Worm (Caenorhabditis elegans) whole organism, young adult: ENCODE measurements around the gene him-14.

ENCODE experiments used
- B0019.2 ChIP-seq: fragments of 200-800 bp; sonication (Bioruptor generic); conservative IDR thresholded peaks from 2 replicates; pipeline ENCODE4 v1.3.6; 2022; ENCODE audit warnings: missing genetic modification reagents, missing genetic modification characterization, missing compliant biosample characterization
- F39B2.1 ChIP-seq: fragments of 200-800 bp; sonication (Bioruptor generic); IDR thresholded peaks from 2 replicates; pipeline ENCODE4 v1.3.6; 2022; ENCODE audit warnings: missing genetic modification reagents, missing genetic modification characterization, missing compliant biosample characterization
- ama-1 ChIP-seq, 3 experiments: fragments of 150-350 bp in 1 of 3; sonication (generic microtip) in 2 of 3; optimal IDR thresholded peaks; 2 replicates each; lab custom pipeline; 2014 to 2018; ENCODE audit warnings: missing biosample characterization in 2 of 3, missing genetic modification characterization in 2 of 3, missing genetic modification reagents in 2 of 3
- nhr-27 ChIP-seq: fragments of 200-800 bp; sonication (Bioruptor generic); optimal IDR thresholded peaks from 2 replicates; lab custom pipeline; 2018; ENCODE audit warnings: mild to moderate bottlenecking, missing genetic modification characterization, moderate library complexity, missing compliant biosample characterization

DNA sequence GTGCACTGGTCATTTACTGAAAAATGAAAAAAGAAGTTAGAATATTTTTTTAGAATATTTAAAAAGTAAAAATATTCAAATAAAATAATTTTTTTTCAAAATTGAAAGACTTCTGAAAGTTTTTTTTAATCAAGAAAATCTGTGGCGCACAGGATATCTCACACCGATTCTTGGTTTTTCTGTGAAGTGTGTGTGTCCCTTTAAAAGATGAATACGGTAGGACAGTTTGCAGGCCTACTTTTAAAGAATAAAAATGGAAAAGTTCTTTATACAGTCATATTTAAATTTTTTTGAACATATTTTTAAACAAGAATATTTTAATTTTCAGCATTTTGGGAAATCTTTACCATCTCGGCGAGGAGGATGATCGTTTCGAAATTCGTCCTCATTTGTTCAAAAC is 28.8 kb upstream of the him-14 start, which contains the start of gene mct-5:
- TF ChIP-seq B0019.2 (no peak), ama-1 (optimal IDR thresholded peaks at IDR 0.05; lab: Kevin White, UChicago) (no peak), ama-1 (GFP tag; optimal IDR thresholded peaks at IDR 0.05; lab: Kevin White, UChicago) (no peak), F39B2.1 (no peak), nhr-27 (tag; lab: Kevin White, UChicago) (no peak)
